Fruit fly (Drosophila melanogaster) whole organism, pupa: Measurements from ENCODE around the gene CG4653.
A peak's percentile ranks its signal among the peaks of the same experiment; 100 is the strongest.

Experiments used
- CG13204 ChIP-seq: fragments of 200-800 bp; sonication (Bioruptor generic); optimal IDR thresholded peaks from 2 replicates; lab custom pipeline; 2018; ENCODE audit warnings: missing biosample characterization, mild to moderate bottlenecking, missing genetic modification characterization, moderate library complexity
- CG32121 ChIP-seq: fragments of 200-800 bp; sonication (Bioruptor generic); IDR thresholded peaks from 2 replicates; pipeline ENCODE4 v1.3.6; 2022; ENCODE audit warnings: missing biosample characterization, missing genetic modification characterization
- CG34367 ChIP-seq: fragments of 200-800 bp; sonication (Bioruptor generic); optimal IDR thresholded peaks from 2 replicates; lab custom pipeline; 2018; ENCODE audit warnings: missing biosample characterization, mild to moderate bottlenecking, missing genetic modification characterization
- CG8159 ChIP-seq: fragments of 200-800 bp; sonication (Bioruptor generic); optimal IDR thresholded peaks from 3 replicates; lab custom pipeline; 2018; ENCODE audit warnings: missing biosample characterization, mild to moderate bottlenecking, missing genetic modification characterization, moderate library complexity
- CG8301 ChIP-seq: fragments of 200-800 bp; sonication (Bioruptor generic); optimal IDR thresholded peaks from 2 replicates; lab custom pipeline; 2018; ENCODE audit warnings: missing biosample characterization, mild to moderate bottlenecking, missing genetic modification characterization
- EcR ChIP-seq: fragments of 200-800 bp; sonication (Bioruptor generic); optimal IDR thresholded peaks from 3 replicates; lab custom pipeline; 2019; ENCODE audit warnings: missing biosample characterization, missing genetic modification characterization, mild to moderate bottlenecking, moderate library complexity, missing genetic modification reagents
- Pif1A ChIP-seq: fragments of 200-800 bp; sonication (Bioruptor generic); optimal IDR thresholded peaks from 3 replicates; lab custom pipeline; 2016; ENCODE audit warnings: missing biosample characterization, missing genetic modification characterization
- Pif1B ChIP-seq: fragments of 200-800 bp; sonication (Bioruptor generic); optimal IDR thresholded peaks from 3 replicates; lab custom pipeline; 2016; ENCODE audit warnings: missing biosample characterization, missing genetic modification characterization

DNA sequence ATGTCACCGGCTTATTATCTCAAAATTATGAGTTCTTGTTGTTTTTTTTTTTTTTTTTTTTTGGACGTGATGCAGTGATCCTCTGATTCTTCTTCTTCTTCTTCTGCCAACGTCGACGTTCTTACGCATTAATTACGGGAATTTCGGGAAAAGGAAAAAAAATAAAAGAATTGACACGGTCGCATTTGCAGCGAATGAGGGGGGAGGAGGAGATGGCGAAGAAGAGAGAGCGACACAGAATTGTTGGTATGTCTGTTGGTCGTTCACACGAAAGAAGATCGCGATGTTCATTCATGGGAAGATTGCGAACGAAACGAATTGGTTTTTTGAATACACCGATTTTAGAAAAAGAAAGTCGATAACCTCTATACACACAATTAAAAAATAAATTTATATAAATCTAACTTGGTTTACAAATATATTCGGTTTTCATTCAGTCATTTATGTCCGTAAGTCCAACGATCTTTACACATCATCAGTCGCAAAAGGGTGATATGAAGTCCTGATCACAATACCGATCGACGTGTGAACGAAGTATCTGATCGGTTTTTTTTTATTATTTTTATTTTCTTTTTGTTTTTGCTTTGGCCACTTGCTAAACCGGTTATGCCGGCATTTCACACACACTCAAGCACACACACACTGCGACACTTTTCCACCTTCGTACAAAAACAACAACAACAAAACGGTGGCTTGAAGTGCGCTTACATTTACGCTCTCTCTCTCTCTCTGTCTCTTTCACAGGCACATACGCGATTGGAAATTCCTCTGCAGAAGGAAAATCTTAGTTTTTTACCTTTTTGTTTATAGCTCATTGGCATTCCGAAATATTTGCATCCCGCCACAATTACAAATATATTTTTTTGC lies 47.1 kb downstream of the CG4653 start:
- TF ChIP-seq EcR (GFP tag; lab: Kevin White, UChicago) (peak; percentile 61), CG8301 (peak; percentile 87), CG34367 (peak; percentile 92), Pif1B (GFP tag; lab: Kevin White, UChicago) (peak; percentile 93), CG8159 (tag; lab: Kevin White, UChicago) (peak; percentile 89), CG13204 (GFP tag; lab: Kevin White, UChicago) (peak; percentile 93), Pif1A (GFP tag; lab: Kevin White, UChicago) (peak; percentile 92), CG32121 (peak; percentile 82)
